Worm (Caenorhabditis elegans) whole organism, young adult: ENCODE data around the gene K11H12.6.

ENCODE experiments used
- B0035.1 ChIP-seq: sonication (generic microtip); optimal IDR thresholded peaks from 2 replicates; lab custom pipeline; 2016; ENCODE audit warnings: missing genetic modification characterization, mild to moderate bottlenecking, missing compliant biosample characterization, missing genotype, missing genetic modification reagents
- B0261.1 ChIP-seq: sonication (generic microtip); optimal IDR thresholded peaks from 2 replicates; lab custom pipeline; 2016; ENCODE audit warnings: mild to moderate bottlenecking, missing genetic modification characterization, moderate library complexity, missing compliant biosample characterization
- C06A6.2 ChIP-seq: fragments of 200-800 bp; sonication (Bioruptor generic); conservative IDR thresholded peaks from 2 replicates; pipeline ENCODE4 v1.3.6; 2022; ENCODE audit warnings: missing genetic modification characterization, missing compliant biosample characterization
- C17E4.6 ChIP-seq: fragments of 200-800 bp; sonication (Bioruptor generic); IDR thresholded peaks from 2 replicates; pipeline ENCODE4 v1.3.6; 2022; ENCODE audit warnings: missing genetic modification reagents, missing genetic modification characterization, missing compliant biosample characterization
- F22D6.2 ChIP-seq: sonication (generic microtip); optimal IDR thresholded peaks from 2 replicates; lab custom pipeline; 2016; ENCODE audit warnings: mild to moderate bottlenecking, missing genetic modification characterization, missing compliant biosample characterization
- F33H1.4 ChIP-seq: fragments of 200-800 bp; sonication (Bioruptor generic); IDR thresholded peaks from 2 replicates; pipeline ENCODE4 v1.3.6; 2022; ENCODE audit warnings: missing genetic modification reagents, missing genetic modification characterization, missing compliant biosample characterization
- F37B4.10 ChIP-seq: fragments of 200-800 bp; sonication (Bioruptor generic); IDR thresholded peaks from 2 replicates; pipeline ENCODE4 v1.3.6; 2022; ENCODE audit warnings: missing genetic modification characterization, missing compliant biosample characterization
- F52B5.7 ChIP-seq: sonication (generic microtip); optimal IDR thresholded peaks from 2 replicates; lab custom pipeline; 2016; ENCODE audit warnings: mild to moderate bottlenecking, missing genetic modification characterization, missing compliant biosample characterization
- F55B11.4 ChIP-seq: sonication (generic microtip); optimal IDR thresholded peaks from 2 replicates; lab custom pipeline; 2016; ENCODE audit warnings: missing compliant biosample characterization, missing genetic modification characterization, borderline replicate concordance; ENCODE audit not compliant: insufficient read depth
- F57A8.1 ChIP-seq: fragments of 200-800 bp; sonication (Bioruptor generic); optimal IDR thresholded peaks from 2 replicates; lab custom pipeline; 2018; ENCODE audit warnings: mild to moderate bottlenecking, missing genetic modification characterization, moderate library complexity, missing compliant biosample characterization
- K12H6.12 ChIP-seq: fragments of 200-800 bp; sonication (Bioruptor generic); optimal IDR thresholded peaks from 2 replicates; lab custom pipeline; 2018; ENCODE audit warnings: mild to moderate bottlenecking, missing genetic modification characterization, missing compliant biosample characterization
- Y53G8AR.9 ChIP-seq: fragments of 200-800 bp; sonication (Bioruptor generic); conservative IDR thresholded peaks from 2 replicates; pipeline ENCODE4 v1.3.6; 2022; ENCODE audit warnings: missing genetic modification reagents, missing genetic modification characterization, missing compliant biosample characterization
- Y67H2A.10 ChIP-seq: fragments of 200-800 bp; sonication (Bioruptor generic); conservative IDR thresholded peaks from 2 replicates; pipeline ENCODE4 v1.3.6; 2022; ENCODE audit warnings: missing genetic modification reagents, missing genetic modification characterization, missing compliant biosample characterization
- ama-1 ChIP-seq, 3 experiments: fragments of 150-350 bp in 1 of 3; sonication (generic microtip) in 2 of 3; optimal IDR thresholded peaks; 2 replicates each; lab custom pipeline; 2014 to 2018; ENCODE audit warnings: missing biosample characterization in 2 of 3, missing genetic modification characterization in 2 of 3, missing genetic modification reagents in 2 of 3
- aptf-2 ChIP-seq: fragments of 200-800 bp; sonication (Bioruptor generic); conservative IDR thresholded peaks from 2 replicates; pipeline ENCODE4 v1.3.6; 2022; ENCODE audit warnings: missing genetic modification reagents, missing genetic modification characterization, missing compliant biosample characterization
- aptf-3 ChIP-seq: fragments of 200-800 bp; sonication (Bioruptor generic); IDR thresholded peaks from 2 replicates; pipeline ENCODE4 v1.3.6; 2022; ENCODE audit warnings: missing genetic modification characterization, missing compliant biosample characterization
- athp-1 ChIP-seq: sonication (generic microtip); optimal IDR thresholded peaks from 2 replicates; lab custom pipeline; 2017; ENCODE audit warnings: mild to moderate bottlenecking, missing genetic modification characterization, missing compliant biosample characterization
- attf-6 ChIP-seq: fragments of 200-800 bp; sonication (Bioruptor generic); IDR thresholded peaks from 2 replicates; pipeline ENCODE4 v1.3.6; 2022; ENCODE audit warnings: missing genetic modification reagents, missing genetic modification characterization, missing compliant biosample characterization
- ccch-3 ChIP-seq: fragments of 200-800 bp; sonication (Bioruptor generic); optimal IDR thresholded peaks from 2 replicates; lab custom pipeline; 2018; ENCODE audit warnings: mild to moderate bottlenecking, missing genetic modification characterization, missing compliant biosample characterization
- ceh-100 ChIP-seq: fragments of 200-800 bp; sonication (Bioruptor generic); IDR thresholded peaks from 2 replicates; pipeline ENCODE4 v1.3.6; 2022; ENCODE audit warnings: missing genetic modification reagents, missing genetic modification characterization, missing compliant biosample characterization
- ceh-40 ChIP-seq: fragments of 200-800 bp; sonication (Bioruptor generic); IDR thresholded peaks from 2 replicates; pipeline ENCODE4 v1.3.6; 2022; ENCODE audit warnings: missing genetic modification characterization, missing compliant biosample characterization
- ceh-79 ChIP-seq: sonication (generic microtip); optimal IDR thresholded peaks from 2 replicates; lab custom pipeline; 2017; ENCODE audit warnings: mild to moderate bottlenecking, missing genetic modification characterization, missing compliant biosample characterization
- ceh-91 ChIP-seq: fragments of 200-800 bp; sonication (Bioruptor generic); IDR thresholded peaks from 2 replicates; pipeline ENCODE4 v1.3.6; 2022; ENCODE audit warnings: missing genetic modification reagents, missing genetic modification characterization, missing compliant biosample characterization
- die-1 ChIP-seq: sonication (generic microtip); optimal IDR thresholded peaks from 2 replicates; lab custom pipeline; 2016; ENCODE audit warnings: missing genotype, mild to moderate bottlenecking, missing genetic modification characterization, missing compliant biosample characterization
- efl-1 ChIP-seq: fragments of 150-350 bp; optimal IDR thresholded peaks from 2 replicates; lab custom pipeline; 2014; ENCODE audit warnings: missing biosample characterization, missing genetic modification reagents, missing genetic modification characterization
- ekl-4 ChIP-seq: fragments of 200-800 bp; sonication (Bioruptor generic); IDR thresholded peaks from 2 replicates; pipeline ENCODE4 v1.3.6; 2022; ENCODE audit warnings: missing genetic modification reagents, missing genetic modification characterization, missing compliant biosample characterization
- hlh-12 ChIP-seq: sonication (generic microtip); optimal IDR thresholded peaks from 2 replicates; lab custom pipeline; 2016; ENCODE audit warnings: missing genetic modification characterization, missing compliant biosample characterization
- hmg-1.2 ChIP-seq: fragments of 200-800 bp; sonication (Bioruptor generic); IDR thresholded peaks from 2 replicates; pipeline ENCODE4 v1.3.6; 2022; ENCODE audit warnings: missing genetic modification reagents, missing genetic modification characterization, missing compliant biosample characterization
- hsf-1 ChIP-seq: fragments of 200-800 bp; sonication (Bioruptor generic); IDR thresholded peaks from 2 replicates; pipeline ENCODE4 v1.3.6; 2022; ENCODE audit warnings: missing genetic modification reagents, missing genetic modification characterization, missing compliant biosample characterization
- let-607 ChIP-seq, 2 experiments: fragments of 200-800 bp in 1 of 2; sonication (Bioruptor generic) in 1 of 2; sonication (generic microtip) in 1 of 2; optimal IDR thresholded peaks; 2 replicates each; lab custom pipeline; 2016 to 2018; ENCODE audit warnings: mild to moderate bottlenecking in 2 of 2, missing compliant biosample characterization in 2 of 2, missing genetic modification characterization in 2 of 2, moderate library complexity in 2 of 2, missing genotype in 1 of 2
- lin-35 ChIP-seq, 3 experiments: fragments of 150-350 bp in 2 of 3; sonication (generic microtip) in 1 of 3; optimal IDR thresholded peaks; 2 replicates each; lab custom pipeline; 2014 to 2018; ENCODE audit warnings: missing biosample characterization in 3 of 3, missing genetic modification characterization in 3 of 3, missing genetic modification reagents in 3 of 3
- lin-40 ChIP-seq: sonication (generic microtip); optimal IDR thresholded peaks from 2 replicates; lab custom pipeline; 2016; ENCODE audit warnings: missing genetic modification characterization, mild to moderate bottlenecking, missing compliant biosample characterization, missing genotype, missing genetic modification reagents
- mcd-1 ChIP-seq: fragments of 200-800 bp; sonication (Bioruptor generic); IDR thresholded peaks from 2 replicates; pipeline ENCODE4 v1.3.6; 2022; ENCODE audit warnings: missing genetic modification reagents, missing genetic modification characterization, missing compliant biosample characterization
- mel-28 ChIP-seq: sonication (generic microtip); optimal IDR thresholded peaks from 2 replicates; lab custom pipeline; 2016; ENCODE audit warnings: borderline replicate concordance, mild to moderate bottlenecking, missing genetic modification characterization, missing compliant biosample characterization
- nfyb-1 ChIP-seq: fragments of 200-800 bp; sonication (Bioruptor generic); IDR thresholded peaks from 2 replicates; pipeline ENCODE4 v1.3.6; 2022; ENCODE audit warnings: missing genetic modification reagents, missing genetic modification characterization, missing compliant biosample characterization
- nhr-179 ChIP-seq: sonication (generic microtip); optimal IDR thresholded peaks from 2 replicates; lab custom pipeline; 2016; ENCODE audit warnings: mild to moderate bottlenecking, missing genetic modification characterization, missing compliant biosample characterization
- nhr-90 ChIP-seq: sonication (generic microtip); optimal IDR thresholded peaks from 2 replicates; lab custom pipeline; 2016; ENCODE audit warnings: missing genotype, mild to moderate bottlenecking, missing genetic modification characterization, missing compliant biosample characterization
- rcor-1 ChIP-seq: fragments of 200-800 bp; sonication (Bioruptor generic); IDR thresholded peaks from 2 replicates; pipeline ENCODE4 v1.3.6; 2022; ENCODE audit warnings: missing genetic modification reagents, missing genetic modification characterization, missing compliant biosample characterization
- sdz-38 ChIP-seq: sonication (generic microtip); optimal IDR thresholded peaks from 2 replicates; lab custom pipeline; 2016; ENCODE audit warnings: missing genotype, missing genetic modification characterization, missing compliant biosample characterization
- snpc-1.3 ChIP-seq: sonication (generic microtip); optimal IDR thresholded peaks from 2 replicates; lab custom pipeline; 2017; ENCODE audit warnings: missing genetic modification characterization, mild to moderate bottlenecking, missing compliant biosample characterization, antibody characterized with exemption, moderate library complexity, missing genotype, missing genetic modification reagents; ENCODE audit not compliant: insufficient read depth
- snpc-3.4 ChIP-seq: sonication (generic microtip); optimal IDR thresholded peaks from 2 replicates; lab custom pipeline; 2017; ENCODE audit warnings: missing genetic modification characterization, mild to moderate bottlenecking, missing compliant biosample characterization, antibody characterized with exemption, moderate library complexity, missing genotype, missing genetic modification reagents
- tlf-1 ChIP-seq: fragments of 200-800 bp; sonication (Bioruptor generic); optimal IDR thresholded peaks from 2 replicates; lab custom pipeline; 2018; ENCODE audit warnings: mild to moderate bottlenecking, missing genetic modification characterization, missing compliant biosample characterization
- unc-62 ChIP-seq: fragments of 150-350 bp; optimal IDR thresholded peaks from 2 replicates; lab custom pipeline; 2014; ENCODE audit warnings: missing biosample characterization, missing genetic modification reagents, missing genetic modification characterization
- xnd-1 ChIP-seq: sonication (generic microtip); optimal IDR thresholded peaks from 2 replicates; lab custom pipeline; 2016; ENCODE audit warnings: missing genotype, missing genetic modification reagents, missing genetic modification characterization, missing compliant biosample characterization
- ztf-22 ChIP-seq: fragments of 200-800 bp; sonication (Bioruptor generic); optimal IDR thresholded peaks from 2 replicates; lab custom pipeline; 2018; ENCODE audit warnings: mild to moderate bottlenecking, missing genetic modification characterization, moderate library complexity, missing compliant biosample characterization
- ztf-25 ChIP-seq: fragments of 200-800 bp; sonication (Bioruptor generic); IDR thresholded peaks from 2 replicates; pipeline ENCODE4 v1.3.6; 2022; ENCODE audit warnings: missing genetic modification reagents, missing genetic modification characterization, missing compliant biosample characterization
- ztf-26 ChIP-seq: sonication (generic microtip); optimal IDR thresholded peaks from 2 replicates; lab custom pipeline; 2017; ENCODE audit warnings: missing genetic modification characterization, missing compliant biosample characterization
- ztf-3 ChIP-seq: fragments of 200-800 bp; sonication (Bioruptor generic); optimal IDR thresholded peaks from 2 replicates; lab custom pipeline; 2018; ENCODE audit warnings: mild to moderate bottlenecking, missing genetic modification characterization, missing compliant biosample characterization

The K11H12.6 gene

ce11 chrIV:620324-620723 is 46.8 kb upstream of the K11H12.6 start (continued):
- TF ChIP-seq ztf-25 (GFP tag; lab: Robert Waterston, UW): peak; percentile 68; the same call in 1 of the 2 replicates
- peak; percentile 32 for TF ChIP-seq snpc-1.3 (tag; lab: Kevin White, UChicago)
- peak; percentile 73 for TF ChIP-seq snpc-3.4
- no peak for TF ChIP-seq efl-1 (GFP tag; lab: Kevin White, UChicago)
- TF ChIP-seq B0261.1 (tag; lab: Kevin White, UChicago): peak; percentile 85
- TF ChIP-seq tlf-1 (GFP tag; lab: Kevin White, UChicago): no peak
- no peak for TF ChIP-seq ceh-91 (GFP tag; lab: Robert Waterston, UW)
- no peak for TF ChIP-seq ztf-26 (tag; lab: Kevin White, UChicago)
- TF ChIP-seq nfyb-1 (GFP tag; lab: Robert Waterston, UW): peak; percentile 76; the same call in 1 of the 2 replicates
- TF ChIP-seq attf-6: no peak
- 0 out of 2 replicates have a peak, but pooled peaks have one; percentile 11 for TF ChIP-seq C06A6.2 (GFP tag; lab: Robert Waterston, UW)
- TF ChIP-seq F52B5.7 (tag; lab: Kevin White, UChicago): peak; percentile 38
- no peak for TF ChIP-seq ceh-79
- TF ChIP-seq sdz-38 (tag; lab: Kevin White, UChicago): no peak
- TF ChIP-seq Y67H2A.10 (GFP tag; lab: Robert Waterston, UW): no peak
- TF ChIP-seq aptf-3: peak; percentile 82; the same call in 1 of the 2 replicates
- TF ChIP-seq rcor-1 (GFP tag; lab: Robert Waterston, UW): peak; percentile 42; the same call in 1 of the 2 replicates
- TF ChIP-seq ceh-100 (GFP tag; lab: Robert Waterston, UW): 0 out of 2 replicates have a peak, but pooled peaks have one; percentile 26
- no peak for TF ChIP-seq hsf-1 (GFP tag; lab: Robert Waterston, UW)
- TF ChIP-seq F22D6.2 (tag; lab: Kevin White, UChicago): no peak
- TF ChIP-seq ekl-4 (GFP tag; lab: Robert Waterston, UW): peak; percentile 39
- no peak for TF ChIP-seq Y53G8AR.9 (GFP tag; lab: Robert Waterston, UW)
- peak; percentile 61 for TF ChIP-seq nhr-90 (tag; lab: Kevin White, UChicago)
- TF ChIP-seq let-607 (tag; optimal IDR thresholded peaks at IDR 0.05; lab: Kevin White, UChicago): peak; percentile 12 to 16
- no peak for TF ChIP-seq ztf-22 (GFP tag; lab: Kevin White, UChicago)
- TF ChIP-seq ccch-3 (GFP tag; lab: Kevin White, UChicago): no peak
- TF ChIP-seq athp-1: no peak
- TF ChIP-seq B0035.1 (tag; lab: Kevin White, UChicago): no peak
- peak; percentile 58 for TF ChIP-seq mcd-1 (GFP tag; lab: Robert Waterston, UW)
- TF ChIP-seq ama-1 (optimal IDR thresholded peaks at IDR 0.05; lab: Kevin White, UChicago): no peak
- TF ChIP-seq ama-1 (GFP tag; optimal IDR thresholded peaks at IDR 0.05; lab: Kevin White, UChicago): peak; percentile 17 to 64
- no peak for TF ChIP-seq nhr-179
- TF ChIP-seq unc-62 (GFP tag; lab: Kevin White, UChicago): no peak
- peak; percentile 83; the same call in 1 of the 2 replicates for TF ChIP-seq ceh-40 (GFP tag; lab: Robert Waterston, UW)
- peak; percentile 13 for TF ChIP-seq K12H6.12 (tag; lab: Kevin White, UChicago)
- TF ChIP-seq lin-40 (tag; lab: Kevin White, UChicago): no peak
- TF ChIP-seq mel-28 (tag; lab: Kevin White, UChicago): no peak
- TF ChIP-seq C17E4.6 (GFP tag; lab: Robert Waterston, UW): no peak
- TF ChIP-seq die-1 (tag; lab: Kevin White, UChicago): peak; percentile 50
- TF ChIP-seq F57A8.1: no peak
- TF ChIP-seq F33H1.4 (GFP tag; lab: Robert Waterston, UW): peak; percentile 19; the same call in 1 of the 2 replicates
- peak; percentile 45 for TF ChIP-seq hlh-12 (tag; lab: Kevin White, UChicago)
- no peak for TF ChIP-seq ztf-3 (GFP tag; lab: Kevin White, UChicago)
- no peak for TF ChIP-seq xnd-1 (tag; lab: Kevin White, UChicago)
- peak in 1 of 3 experiments; percentile 65 for TF ChIP-seq lin-35 (GFP tag; optimal IDR thresholded peaks at IDR 0.05; lab: Kevin White, UChicago)
- TF ChIP-seq F37B4.10 (GFP tag; lab: Robert Waterston, UW): no peak
- peak; percentile 70 for TF ChIP-seq hmg-1.2 (GFP tag; lab: Robert Waterston, UW)
- TF ChIP-seq aptf-2 (GFP tag; lab: Robert Waterston, UW): peak; percentile 20; the same call in 1 of the 2 replicates
- no peak for TF ChIP-seq F55B11.4 (tag; lab: Kevin White, UChicago)
